Worm (Caenorhabditis elegans) whole organism, L4 larva: ENCODE measurements around the gene ocam-1.
A peak's percentile ranks its signal among the peaks of the same experiment; 100 is the strongest.

Source experiments
- F26F4.8 ChIP-seq: fragments of 200-800 bp; sonication (Bioruptor generic); conservative IDR thresholded peaks from 2 replicates; pipeline ENCODE4 v1.3.6; 2022; ENCODE audit warnings: missing genetic modification characterization, missing compliant biosample characterization
- R02D3.7 ChIP-seq: fragments of 150-350 bp; sonication (generic microtip); optimal IDR thresholded peaks from 3 replicates; lab custom pipeline; 2014; ENCODE audit warnings: missing biosample characterization, missing genetic modification characterization
- T26A8.4 ChIP-seq: fragments of 200-800 bp; sonication (Bioruptor generic); IDR thresholded peaks from 2 replicates; pipeline ENCODE4 v1.3.6; 2022; ENCODE audit warnings: missing genetic modification characterization, missing compliant biosample characterization
- Y5F2A.4 ChIP-seq: fragments of 200-800 bp; sonication (Bioruptor generic); optimal IDR thresholded peaks from 2 replicates; lab custom pipeline; 2018; ENCODE audit warnings: mild to moderate bottlenecking, missing genetic modification characterization, missing compliant biosample characterization
- aly-2 ChIP-seq: sonication (generic microtip); optimal IDR thresholded peaks from 2 replicates; lab custom pipeline; 2018; ENCODE audit warnings: missing biosample characterization, missing genetic modification characterization
- ceh-20 ChIP-seq: fragments of 200-800 bp; sonication (Bioruptor generic); IDR thresholded peaks from 2 replicates; pipeline ENCODE4 v1.3.6; 2022; ENCODE audit warnings: missing genetic modification reagents, missing genetic modification characterization, missing compliant biosample characterization
- ctbp-1 ChIP-seq: fragments of 200-800 bp; sonication (Bioruptor generic); IDR thresholded peaks from 2 replicates; pipeline ENCODE4 v1.3.6; 2022; ENCODE audit warnings: missing genetic modification reagents, missing genetic modification characterization, missing compliant biosample characterization
- daf-16 ChIP-seq, 3 experiments: sonication (generic microtip); optimal IDR thresholded peaks; 2 replicates each; lab custom pipeline; 2016 to 2017; ENCODE audit warnings: missing genetic modification characterization in 3 of 3, missing genetic modification reagents in 3 of 3, mild to moderate bottlenecking in 2 of 3, missing compliant biosample characterization in 2 of 3, missing biosample characterization in 1 of 3, moderate library complexity in 1 of 3
- daf-8 ChIP-seq: fragments of 200-800 bp; sonication (Bioruptor generic); IDR thresholded peaks from 2 replicates; pipeline ENCODE4 v1.3.6; 2022; ENCODE audit warnings: missing genetic modification characterization, missing compliant biosample characterization
- dpl-1 ChIP-seq: fragments of 150-350 bp; optimal IDR thresholded peaks from 2 replicates; lab custom pipeline; 2014; ENCODE audit warnings: missing biosample characterization, missing genetic modification reagents, missing genetic modification characterization
- egl-27 ChIP-seq: sonication (generic microtip); optimal IDR thresholded peaks from 3 replicates; lab custom pipeline; 2017; ENCODE audit warnings: missing biosample characterization, missing genetic modification reagents, missing genetic modification characterization
- fkh-10 ChIP-seq: fragments of 150-350 bp; optimal IDR thresholded peaks from 2 replicates; lab custom pipeline; 2014; ENCODE audit warnings: missing biosample characterization, missing genetic modification reagents, missing genetic modification characterization
- fos-1 ChIP-seq: fragments of 150-350 bp; optimal IDR thresholded peaks from 2 replicates; lab custom pipeline; 2014; ENCODE audit warnings: missing biosample characterization, missing genetic modification characterization
- gei-8 ChIP-seq: fragments of 200-800 bp; sonication (Bioruptor generic); optimal IDR thresholded peaks from 2 replicates; lab custom pipeline; 2018; ENCODE audit warnings: mild to moderate bottlenecking, missing genetic modification characterization, missing compliant biosample characterization
- hif-1 ChIP-seq, 2 experiments: sonication (generic microtip); optimal IDR thresholded peaks; 2 replicates each; lab custom pipeline; 2016 to 2017; ENCODE audit warnings: missing compliant biosample characterization in 2 of 2, missing genetic modification characterization in 2 of 2, missing genetic modification reagents in 2 of 2, missing genotype in 2 of 2, mild to moderate bottlenecking in 1 of 2
- hlh-11 ChIP-seq: fragments of 200-800 bp; sonication (Bioruptor generic); optimal IDR thresholded peaks from 2 replicates; lab custom pipeline; 2018; ENCODE audit warnings: mild to moderate bottlenecking, missing genetic modification characterization, missing compliant biosample characterization
- hlh-30 ChIP-seq: sonication (generic microtip); optimal IDR thresholded peaks from 2 replicates; lab custom pipeline; 2017; ENCODE audit warnings: antibody characterized with exemption, mild to moderate bottlenecking, missing genetic modification characterization, missing compliant biosample characterization; ENCODE audit not compliant: insufficient read depth
- lin-13 ChIP-seq: fragments of 150-350 bp; optimal IDR thresholded peaks from 2 replicates; lab custom pipeline; 2014; ENCODE audit warnings: missing biosample characterization, missing genetic modification reagents, missing genetic modification characterization
- lin-15B ChIP-seq: fragments of 150-350 bp; sonication (generic microtip); optimal IDR thresholded peaks from 3 replicates; lab custom pipeline; 2014; ENCODE audit warnings: missing biosample characterization, missing genetic modification characterization
- lin-29 ChIP-seq: fragments of 200-800 bp; sonication (Bioruptor generic); IDR thresholded peaks from 2 replicates; pipeline ENCODE4 v1.3.6; 2022; ENCODE audit warnings: missing genetic modification reagents, missing genetic modification characterization, missing compliant biosample characterization
- lir-3 ChIP-seq: sonication (generic microtip); optimal IDR thresholded peaks from 2 replicates; lab custom pipeline; 2016; ENCODE audit warnings: mild to moderate bottlenecking, missing genetic modification characterization, missing compliant biosample characterization
- lsy-2 ChIP-seq, 2 experiments: fragments of 150-350 bp in 1 of 2; sonication (generic microtip) in 1 of 2; optimal IDR thresholded peaks; 2 replicates each; lab custom pipeline; 2014 to 2017; ENCODE audit warnings: missing biosample characterization in 2 of 2, missing genetic modification characterization in 2 of 2
- madf-9 ChIP-seq: fragments of 200-800 bp; sonication (Bioruptor generic); conservative IDR thresholded peaks from 2 replicates; pipeline ENCODE4 v1.3.6; 2022; ENCODE audit warnings: missing genetic modification reagents, missing genetic modification characterization, missing compliant biosample characterization
- mdl-1 ChIP-seq, 2 experiments: fragments of 150-350 bp in 1 of 2; sonication (generic microtip) in 1 of 2; optimal IDR thresholded peaks; 2 replicates each; lab custom pipeline; 2014 to 2017; ENCODE audit warnings: missing biosample characterization in 2 of 2, missing genetic modification characterization in 2 of 2
- mdt-29 ChIP-seq: fragments of 200-800 bp; sonication (Bioruptor generic); IDR thresholded peaks from 2 replicates; pipeline ENCODE4 v1.3.6; 2022; ENCODE audit warnings: missing genetic modification reagents, missing genetic modification characterization, missing compliant biosample characterization
- mep-1 ChIP-seq: fragments of 150-350 bp; sonication (generic microtip); optimal IDR thresholded peaks from 3 replicates; lab custom pipeline; 2014; ENCODE audit warnings: missing biosample characterization, missing genetic modification characterization
- mes-2 ChIP-seq: sonication (generic microtip); optimal IDR thresholded peaks from 2 replicates; lab custom pipeline; 2016; ENCODE audit warnings: missing genotype, mild to moderate bottlenecking, missing genetic modification characterization, missing compliant biosample characterization; ENCODE audit not compliant: poor library complexity, severe bottlenecking
- mxl-2 ChIP-seq: fragments of 200-800 bp; sonication (Bioruptor generic); conservative IDR thresholded peaks from 2 replicates; pipeline ENCODE4 v1.3.6; 2022; ENCODE audit warnings: missing genetic modification reagents, missing genetic modification characterization, missing compliant biosample characterization
- nhr-102 ChIP-seq: sonication (generic microtip); optimal IDR thresholded peaks from 2 replicates; lab custom pipeline; 2016; ENCODE audit warnings: mild to moderate bottlenecking, missing genetic modification characterization, moderate library complexity, missing compliant biosample characterization
- nhr-111 ChIP-seq: fragments of 200-800 bp; sonication (Bioruptor generic); optimal IDR thresholded peaks from 2 replicates; lab custom pipeline; 2018; ENCODE audit warnings: mild to moderate bottlenecking, missing genetic modification characterization, missing compliant biosample characterization
- nhr-237 ChIP-seq: sonication (generic microtip); optimal IDR thresholded peaks from 2 replicates; lab custom pipeline; 2017; ENCODE audit warnings: missing biosample characterization, missing genetic modification characterization
- nhr-25 ChIP-seq: sonication (generic microtip); optimal IDR thresholded peaks from 2 replicates; lab custom pipeline; 2017; ENCODE audit warnings: missing genetic modification characterization, mild to moderate bottlenecking, missing compliant biosample characterization, antibody characterized with exemption, moderate library complexity, borderline replicate concordance; ENCODE audit not compliant: insufficient read depth
- nhr-28 ChIP-seq: fragments of 150-350 bp; optimal IDR thresholded peaks from 2 replicates; lab custom pipeline; 2014; ENCODE audit warnings: missing biosample characterization, missing genetic modification characterization
- nhr-41 ChIP-seq: fragments of 200-800 bp; sonication (Bioruptor generic); IDR thresholded peaks from 2 replicates; pipeline ENCODE4 v1.3.6; 2022; ENCODE audit warnings: missing genetic modification reagents, missing genetic modification characterization, missing compliant biosample characterization
- pha-4 ChIP-seq, 2 experiments: fragments of 150-350 bp in 1 of 2; fragments of 200-800 bp in 1 of 2; sonication (Bioruptor generic) in 1 of 2; IDR thresholded peaks in 1 of 2; optimal IDR thresholded peaks in 1 of 2; 2 replicates each; pipeline versions ENCODE4 v1.3.6 to Lab custom; 2014 to 2022; ENCODE audit warnings: missing genetic modification characterization in 2 of 2, missing genetic modification reagents in 2 of 2, missing biosample characterization in 1 of 2, missing compliant biosample characterization in 1 of 2
- pqm-1 ChIP-seq: sonication (generic microtip); optimal IDR thresholded peaks from 2 replicates; lab custom pipeline; 2017; ENCODE audit warnings: missing biosample characterization, missing genetic modification characterization
- sdz-12 ChIP-seq: fragments of 200-800 bp; sonication (Bioruptor generic); optimal IDR thresholded peaks from 2 replicates; lab custom pipeline; 2018; ENCODE audit warnings: mild to moderate bottlenecking, missing genetic modification characterization, missing compliant biosample characterization
- skn-1 ChIP-seq: fragments of 150-350 bp; optimal IDR thresholded peaks from 2 replicates; lab custom pipeline; 2014; ENCODE audit warnings: missing biosample characterization, missing genetic modification characterization
- snpc-1.2 ChIP-seq: fragments of 200-800 bp; sonication (Bioruptor generic); IDR thresholded peaks from 2 replicates; pipeline ENCODE4 v1.3.6; 2022; ENCODE audit warnings: missing genetic modification reagents, missing genetic modification characterization, missing compliant biosample characterization
- snpc-4 ChIP-seq: fragments of 150-350 bp; optimal IDR thresholded peaks from 2 replicates; lab custom pipeline; 2014; ENCODE audit warnings: missing biosample characterization, missing genetic modification characterization
- spr-1 ChIP-seq: sonication (generic microtip); optimal IDR thresholded peaks from 2 replicates; lab custom pipeline; 2016; ENCODE audit warnings: mild to moderate bottlenecking, missing genetic modification characterization, missing compliant biosample characterization
- tag-97 ChIP-seq: fragments of 200-800 bp; sonication (Bioruptor generic); IDR thresholded peaks from 2 replicates; pipeline ENCODE4 v1.3.6; 2022; ENCODE audit warnings: missing genetic modification characterization, missing compliant biosample characterization
- tra-1 ChIP-seq: fragments of 200-800 bp; sonication (Bioruptor generic); IDR thresholded peaks from 2 replicates; pipeline ENCODE4 v1.3.6; 2022; ENCODE audit warnings: missing genetic modification reagents, missing genetic modification characterization, missing compliant biosample characterization
- unc-39 ChIP-seq: sonication (generic microtip); optimal IDR thresholded peaks from 2 replicates; lab custom pipeline; 2017; ENCODE audit warnings: missing biosample characterization, missing genetic modification characterization
- zfp-3 ChIP-seq: fragments of 200-800 bp; sonication (Bioruptor generic); conservative IDR thresholded peaks from 2 replicates; pipeline ENCODE4 v1.3.6; 2022; ENCODE audit warnings: missing genetic modification reagents, missing genetic modification characterization, missing compliant biosample characterization
- zip-11 ChIP-seq: fragments of 200-800 bp; sonication (Bioruptor generic); IDR thresholded peaks from 2 replicates; pipeline ENCODE4 v1.3.6; 2022; ENCODE audit warnings: missing genetic modification characterization, missing compliant biosample characterization
- zip-2 ChIP-seq: fragments of 150-350 bp; optimal IDR thresholded peaks from 2 replicates; lab custom pipeline; 2014; ENCODE audit warnings: missing biosample characterization, missing genetic modification characterization
- ztf-11 ChIP-seq: fragments of 150-350 bp; optimal IDR thresholded peaks from 2 replicates; lab custom pipeline; 2014; ENCODE audit warnings: missing biosample characterization, missing genetic modification characterization

The ocam-1 gene

DNA sequence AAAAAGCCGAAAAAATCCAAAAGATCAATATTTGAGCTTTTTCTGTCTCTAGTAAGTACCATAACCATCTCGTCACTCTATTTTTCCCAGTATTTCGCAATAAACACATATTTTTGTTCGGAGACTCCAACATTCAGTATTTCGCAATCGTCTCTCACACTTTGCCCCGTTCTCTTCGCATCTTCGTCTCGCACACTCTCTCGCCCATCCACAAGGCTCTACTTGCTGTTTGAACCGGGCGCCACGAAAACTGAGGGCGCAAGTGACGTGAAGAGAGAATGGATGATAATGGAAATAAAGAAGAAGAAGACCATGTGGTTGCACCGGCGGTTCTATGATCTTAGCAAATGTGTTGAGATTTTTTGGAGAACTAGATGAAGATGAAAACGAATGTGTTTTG is 32.6 kb upstream of the ocam-1 start (continued):
- TF ChIP-seq lin-13 (GFP tag; lab: Kevin White, UChicago), result peak; percentile 94
- no peak for TF ChIP-seq aly-2 (tag; lab: Kevin White, UChicago)
- TF ChIP-seq mep-1, result peak; percentile 96

DNA sequence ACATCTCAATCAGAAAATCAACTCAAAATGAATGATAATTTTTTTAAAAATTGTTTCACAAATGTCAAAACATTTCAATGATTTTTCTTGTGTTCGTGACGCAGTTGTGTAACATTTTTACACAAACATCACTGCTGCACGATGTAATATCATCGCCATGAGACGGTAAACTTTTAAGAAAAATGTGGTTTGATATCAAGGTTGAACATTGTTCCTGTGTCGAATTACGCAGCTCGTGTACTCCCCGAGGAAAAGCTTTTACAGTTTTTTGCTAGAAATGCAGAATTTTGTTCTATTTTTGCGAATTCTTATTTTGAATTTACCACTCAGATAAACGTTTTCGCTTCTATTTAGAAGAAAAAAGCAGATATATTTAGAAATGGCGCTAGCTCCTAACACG is 30.1 kb upstream of the ocam-1 start:
- TF ChIP-seq mdt-29 (GFP tag; lab: Robert Waterston, UW) (no peak), madf-9 (GFP tag; lab: Robert Waterston, UW) (no peak), ztf-11 (tag; lab: Kevin White, UChicago) (no peak), spr-1 (tag; lab: Kevin White, UChicago) (no peak), Y5F2A.4 (GFP tag; lab: Kevin White, UChicago) (no peak), nhr-102 (tag; lab: Kevin White, UChicago) (peak; percentile 26), F26F4.8 (GFP tag; lab: Robert Waterston, UW) (no peak), mes-2 (tag; lab: Kevin White, UChicago) (peak; percentile 64), tra-1 (GFP tag; lab: Robert Waterston, UW) (peak; percentile 37; the same call in 1 of the 2 replicates), R02D3.7 (tag; lab: Kevin White, UChicago) (peak; percentile 7), nhr-28 (tag; lab: Kevin White, UChicago) (peak; percentile 49), dpl-1 (GFP tag; lab: Kevin White, UChicago) (peak; percentile 7), pqm-1 (tag; lab: Kevin White, UChicago) (no peak), gei-8 (GFP tag; lab: Kevin White, UChicago) (no peak), lin-15B (no peak), mxl-2 (GFP tag; lab: Robert Waterston, UW) (no peak), zip-11 (GFP tag; lab: Robert Waterston, UW) (no peak), hlh-11 (tag; lab: Kevin White, UChicago) (peak; percentile 54), unc-39 (tag; lab: Kevin White, UChicago) (no peak), snpc-4 (tag; lab: Kevin White, UChicago) (no peak), ctbp-1 (GFP tag; lab: Robert Waterston, UW) (0 out of 2 replicates have a peak, but pooled peaks have one; percentile 41), sdz-12 (GFP tag; lab: Kevin White, UChicago) (no peak), daf-16 (GFP tag; optimal IDR thresholded peaks at IDR 0.05; lab: Kevin White, UChicago) (peak in 1 of 2 experiments; percentile 10), daf-16 (tag; optimal IDR thresholded peaks at IDR 0.05; lab: Kevin White, UChicago) (peak; percentile 49), lsy-2 (tag; optimal IDR thresholded peaks at IDR 0.05; lab: Kevin White, UChicago) (peak in 1 of 2 experiments; percentile 68), nhr-41 (GFP tag; lab: Robert Waterston, UW) (no peak), nhr-25 (tag; lab: Kevin White, UChicago) (no peak), aly-2 (tag; lab: Kevin White, UChicago) (no peak), nhr-237 (tag; lab: Kevin White, UChicago) (no peak), nhr-111 (GFP tag; lab: Kevin White, UChicago) (no peak), zip-2 (tag; lab: Kevin White, UChicago) (no peak), ceh-20 (GFP tag; lab: Robert Waterston, UW) (0 out of 2 replicates have a peak, but pooled peaks have one; percentile 36), fkh-10 (GFP tag; lab: Kevin White, UChicago) (no peak), tag-97 (no peak), snpc-1.2 (GFP tag; lab: Robert Waterston, UW) (no peak), pha-4 (GFP tag; IDR thresholded peaks at IDR 0.05; lab: Robert Waterston, UW) (peak; percentile 44; the same call in 1 of the 2 replicates), pha-4 (tag; optimal IDR thresholded peaks at IDR 0.05; lab: Kevin White, UChicago) (no peak), egl-27 (tag; lab: Kevin White, UChicago) (no peak), hif-1 (tag; optimal IDR thresholded peaks at IDR 0.05; lab: Kevin White, UChicago) (peak in 1 of 2 experiments; percentile 41), mdl-1 (tag; optimal IDR thresholded peaks at IDR 0.05; lab: Kevin White, UChicago) (peak in 1 of 2 experiments; percentile 59), hlh-30 (tag; lab: Kevin White, UChicago) (peak; percentile 52), lin-29 (GFP tag; lab: Robert Waterston, UW) (no peak), lir-3 (no peak), zfp-3 (GFP tag; lab: Robert Waterston, UW) (no peak; the same call in 1 of the 2 replicates), T26A8.4 (GFP tag; lab: Robert Waterston, UW) (peak; percentile 65), skn-1 (no peak), daf-8 (no peak), fos-1 (no peak)
